Fruit fly (Drosophila melanogaster) whole organism, adult: ENCODE measurements around the gene CG3062.

Source experiments
- CG11617 ChIP-seq: fragments of 200-800 bp; sonication (Bioruptor generic); optimal IDR thresholded peaks from 2 replicates; lab custom pipeline; 2017; ENCODE audit warnings: mild to moderate bottlenecking, missing biosample characterization, missing genetic modification reagents, missing genetic modification characterization
- CG12768 ChIP-seq: fragments of 200-800 bp; sonication (Bioruptor generic); optimal IDR thresholded peaks from 2 replicates; lab custom pipeline; 2017; ENCODE audit warnings: missing biosample characterization, missing genetic modification characterization, mild to moderate bottlenecking, moderate library complexity, missing genetic modification reagents
- CG14711 ChIP-seq: fragments of 200-800 bp; sonication (Bioruptor generic); optimal IDR thresholded peaks from 2 replicates; lab custom pipeline; 2018; ENCODE audit warnings: missing biosample characterization, mild to moderate bottlenecking, missing genetic modification characterization, moderate library complexity
- CG1620 ChIP-seq: fragments of 200-800 bp; sonication (Bioruptor generic); optimal IDR thresholded peaks from 2 replicates; lab custom pipeline; 2016; ENCODE audit warnings: missing biosample characterization, missing genetic modification characterization
- CG33017 ChIP-seq: fragments of 200-800 bp; sonication (Bioruptor generic); optimal IDR thresholded peaks from 2 replicates; lab custom pipeline; 2018; ENCODE audit warnings: missing biosample characterization, mild to moderate bottlenecking, missing genetic modification characterization, moderate library complexity
- CG5204 ChIP-seq: fragments of 200-800 bp; sonication (Bioruptor generic); optimal IDR thresholded peaks from 2 replicates; lab custom pipeline; 2016; ENCODE audit warnings: missing biosample characterization, missing genetic modification characterization
- CG7045 ChIP-seq: fragments of 200-800 bp; sonication (Bioruptor generic); optimal IDR thresholded peaks from 2 replicates; lab custom pipeline; 2017; ENCODE audit warnings: missing biosample characterization, mild to moderate bottlenecking, missing genetic modification characterization
- CG7101 ChIP-seq: fragments of 200-800 bp; sonication (Bioruptor generic); optimal IDR thresholded peaks from 2 replicates; lab custom pipeline; 2018; ENCODE audit warnings: missing biosample characterization, mild to moderate bottlenecking, missing genetic modification characterization, moderate library complexity
- Clk ChIP-seq: fragments of 200-800 bp; sonication (Bioruptor generic); optimal IDR thresholded peaks from 2 replicates; lab custom pipeline; 2017; ENCODE audit warnings: missing biosample characterization, missing genetic modification characterization
- Crg-1 ChIP-seq: fragments of 200-800 bp; sonication (Bioruptor generic); optimal IDR thresholded peaks from 2 replicates; lab custom pipeline; 2016; ENCODE audit warnings: missing biosample characterization, missing genetic modification characterization
- Hr96 ChIP-seq: fragments of 200-800 bp; sonication (Bioruptor generic); optimal IDR thresholded peaks from 2 replicates; lab custom pipeline; 2016; ENCODE audit warnings: missing biosample characterization, missing genetic modification characterization
- Mnt ChIP-seq: fragments of 200-800 bp; sonication (Bioruptor generic); optimal IDR thresholded peaks from 2 replicates; lab custom pipeline; 2016; ENCODE audit warnings: missing biosample characterization, mild to moderate bottlenecking, missing genetic modification characterization
- bab1 ChIP-seq: fragments of 200-800 bp; sonication (Bioruptor generic); optimal IDR thresholded peaks from 3 replicates; lab custom pipeline; 2019; ENCODE audit warnings: missing biosample characterization, mild to moderate bottlenecking, missing genetic modification characterization, moderate library complexity
- cic ChIP-seq: fragments of 200-800 bp; sonication (Bioruptor generic); optimal IDR thresholded peaks from 2 replicates; lab custom pipeline; 2017; ENCODE audit warnings: missing biosample characterization, mild to moderate bottlenecking, missing genetic modification characterization, moderate library complexity
- cnc ChIP-seq, 2 experiments: fragments of >200 bp; optimal IDR thresholded peaks; 2 replicates each; lab custom pipeline; 2017
- kay ChIP-seq: fragments of 200-800 bp; sonication (Bioruptor generic); peaks from one replicate; lab custom pipeline; 2016; ENCODE audit warnings: missing biosample characterization, missing genetic modification characterization, borderline replicate concordance
- ovo ChIP-seq: fragments of 200-800 bp; sonication (Bioruptor generic); optimal IDR thresholded peaks from 2 replicates; lab custom pipeline; 2016; ENCODE audit warnings: missing biosample characterization, missing genetic modification characterization
- pad ChIP-seq: fragments of 200-800 bp; sonication (Bioruptor generic); optimal IDR thresholded peaks from 3 replicates; lab custom pipeline; 2017; ENCODE audit warnings: missing biosample characterization, missing genetic modification characterization, mild to moderate bottlenecking, moderate library complexity, missing genetic modification reagents
- tj ChIP-seq: fragments of 200-800 bp; sonication (Bioruptor generic); optimal IDR thresholded peaks from 3 replicates; lab custom pipeline; 2017; ENCODE audit warnings: missing biosample characterization, mild to moderate bottlenecking, missing genetic modification characterization, moderate library complexity
- toe ChIP-seq: fragments of 200-800 bp; sonication (Bioruptor generic); optimal IDR thresholded peaks from 2 replicates; lab custom pipeline; 2016; ENCODE audit warnings: missing biosample characterization, missing genetic modification characterization

Gene CG3062

dm6 chrX:4666650-4667360 lies 22.1 kb upstream of the CG3062 start, which contains the start of gene CG3009:
Gene CG3009 (minus strand): TSS chrX:4666700.
- peak; percentile 19 for TF ChIP-seq cic (GFP tag; lab: Kevin White, UChicago)
- TF ChIP-seq CG11617 (GFP tag; lab: Kevin White, UChicago) = peak; percentile 90
- peak; percentile 96 for TF ChIP-seq Hr96 (GFP tag; lab: Kevin White, UChicago)
- TF ChIP-seq CG33017 (tag; lab: Kevin White, UChicago) = peak; percentile 83
- peak; percentile 79 for TF ChIP-seq toe (GFP tag; lab: Kevin White, UChicago)
- peak; percentile 95 for TF ChIP-seq bab1 (GFP tag; lab: Kevin White, UChicago)
- peak; percentile 91 for TF ChIP-seq CG7045
- peak; percentile 92 for TF ChIP-seq CG7101 (tag; lab: Kevin White, UChicago)
- TF ChIP-seq tj (GFP tag; lab: Kevin White, UChicago) = peak; percentile 77
- TF ChIP-seq Clk = peak; percentile 86
- TF ChIP-seq Crg-1 (GFP tag; lab: Kevin White, UChicago) = peak; percentile 78
- peak; percentile 87 for TF ChIP-seq CG1620
- TF ChIP-seq CG14711 (tag; lab: Kevin White, UChicago) = peak; percentile 86
- TF ChIP-seq pad (GFP tag; lab: Kevin White, UChicago) = peak; percentile 80
- peak; percentile 93 for TF ChIP-seq CG12768 (GFP tag; lab: Kevin White, UChicago)
- peak; percentile 89 for TF ChIP-seq Mnt (GFP tag; lab: Kevin White, UChicago)
- TF ChIP-seq kay (GFP tag; lab: Kevin White, UChicago) = peak; percentile 60
- TF ChIP-seq CG5204 (GFP tag; lab: Kevin White, UChicago) = peak; percentile 86
- peak; percentile 86 for TF ChIP-seq ovo
- TF ChIP-seq cnc (optimal IDR thresholded peaks at IDR 0.05; lab: Kevin White, UChicago) = no peak

- TF ChIP-seq CG7101 (tag; lab: Kevin White, UChicago) = no peak
- TF ChIP-seq Hr96 (GFP tag; lab: Kevin White, UChicago) = no peak
- no peak for TF ChIP-seq CG12768 (GFP tag; lab: Kevin White, UChicago)
- TF ChIP-seq toe (GFP tag; lab: Kevin White, UChicago) = no peak
- TF ChIP-seq bab1 (GFP tag; lab: Kevin White, UChicago) = no peak
Observed at dm6 chrX:4664107-4664506, 19.4 kb upstream of the CG3062 start.

- no peak for TF ChIP-seq Clk
- no peak for TF ChIP-seq CG5204 (GFP tag; lab: Kevin White, UChicago)
- no peak for TF ChIP-seq cic (GFP tag; lab: Kevin White, UChicago)
- TF ChIP-seq toe (GFP tag; lab: Kevin White, UChicago) = no peak
- no peak for TF ChIP-seq Crg-1 (GFP tag; lab: Kevin White, UChicago)
- no peak for TF ChIP-seq CG33017 (tag; lab: Kevin White, UChicago)
- no peak for TF ChIP-seq CG11617 (GFP tag; lab: Kevin White, UChicago)
- no peak for TF ChIP-seq cnc (optimal IDR thresholded peaks at IDR 0.05; lab: Kevin White, UChicago)
- TF ChIP-seq tj (GFP tag; lab: Kevin White, UChicago) = no peak
- no peak for TF ChIP-seq CG12768 (GFP tag; lab: Kevin White, UChicago)
- no peak for TF ChIP-seq ovo
- TF ChIP-seq kay (GFP tag; lab: Kevin White, UChicago) = no peak
- no peak for TF ChIP-seq CG7101 (tag; lab: Kevin White, UChicago)
- no peak for TF ChIP-seq bab1 (GFP tag; lab: Kevin White, UChicago)
- no peak for TF ChIP-seq CG14711 (tag; lab: Kevin White, UChicago)
- TF ChIP-seq Hr96 (GFP tag; lab: Kevin White, UChicago) = no peak
- no peak for TF ChIP-seq Mnt (GFP tag; lab: Kevin White, UChicago)
Observed at dm6 chrX:4660642-4661252, 16.1 kb upstream of the CG3062 start.

DNA sequence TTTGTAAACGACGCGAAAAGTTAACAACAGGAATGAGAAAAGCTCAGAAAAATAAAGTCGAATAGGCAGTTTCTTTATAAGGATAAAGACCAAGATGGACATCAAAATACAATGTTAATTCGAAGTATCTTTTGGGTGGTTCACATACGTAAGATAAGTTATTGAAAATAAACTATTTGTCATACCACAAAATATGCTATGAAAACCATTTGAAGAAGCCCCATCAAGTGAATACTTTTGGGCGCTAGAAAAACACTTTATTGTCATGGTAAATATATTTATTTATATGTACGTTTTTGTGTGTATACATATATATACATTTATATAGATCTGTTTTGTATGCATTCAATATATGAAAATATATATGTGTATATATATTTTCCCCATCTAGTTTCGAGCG lies 13.2 kb upstream of the CG3062 start:
- TF ChIP-seq bab1 (GFP tag; lab: Kevin White, UChicago) (peak; percentile 13), toe (GFP tag; lab: Kevin White, UChicago) (no peak), tj (GFP tag; lab: Kevin White, UChicago) (no peak)

DNA sequence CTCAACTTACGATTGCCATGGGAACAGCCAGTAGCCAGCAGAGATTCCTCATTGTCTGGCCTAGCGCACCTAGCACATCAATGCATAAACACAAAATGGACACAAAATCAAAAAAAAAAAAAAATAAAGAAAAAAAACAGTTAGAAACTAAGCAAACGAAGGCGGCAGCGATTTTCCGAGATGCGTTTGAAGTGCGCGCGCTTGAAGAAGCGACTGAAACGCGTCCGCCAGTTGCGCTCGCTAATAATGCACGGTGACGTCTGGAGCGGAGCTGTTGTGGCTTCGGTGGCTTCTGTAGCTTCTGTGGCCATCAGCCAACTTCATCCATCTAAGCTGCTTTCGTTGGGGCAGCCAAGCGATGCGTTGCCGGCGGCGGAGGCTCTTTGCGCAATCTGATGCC lies 9.7 kb upstream of the CG3062 start, which contains the start of gene CG15473:
Gene CG15473, minus strand, starts transcription at position 101 of the 400 bp plus-strand sequence.
- TF ChIP-seq Hr96 (GFP tag; lab: Kevin White, UChicago) (no peak), Crg-1 (GFP tag; lab: Kevin White, UChicago) (no peak), bab1 (GFP tag; lab: Kevin White, UChicago) (no peak), Clk (no peak), cic (GFP tag; lab: Kevin White, UChicago) (no peak), pad (GFP tag; lab: Kevin White, UChicago) (no peak)

dm6 chrX:4649751-4650150 lies 5.1 kb upstream of the CG3062 start, which contains the start of the genes Cbp80 and Torsin:
Gene Cbp80 (plus strand): TSS chrX:4650015.
Gene Torsin (minus strand): TSS chrX:4650032.
- TF ChIP-seq Mnt (GFP tag; lab: Kevin White, UChicago) = peak; percentile 23
- TF ChIP-seq CG5204 (GFP tag; lab: Kevin White, UChicago) = no peak
- no peak for TF ChIP-seq ovo
- no peak for TF ChIP-seq pad (GFP tag; lab: Kevin White, UChicago)
- peak; percentile 86 for TF ChIP-seq tj (GFP tag; lab: Kevin White, UChicago)
- TF ChIP-seq Crg-1 (GFP tag; lab: Kevin White, UChicago) = no peak
- TF ChIP-seq CG12768 (GFP tag; lab: Kevin White, UChicago) = no peak
- no peak for TF ChIP-seq cnc (optimal IDR thresholded peaks at IDR 0.05; lab: Kevin White, UChicago)
- TF ChIP-seq Clk = no peak
- TF ChIP-seq Hr96 (GFP tag; lab: Kevin White, UChicago) = no peak
- no peak for TF ChIP-seq kay (GFP tag; lab: Kevin White, UChicago)
- no peak for TF ChIP-seq cic (GFP tag; lab: Kevin White, UChicago)
- no peak for TF ChIP-seq toe (GFP tag; lab: Kevin White, UChicago)
- TF ChIP-seq bab1 (GFP tag; lab: Kevin White, UChicago) = peak; percentile 63
- no peak for TF ChIP-seq CG7045
- TF ChIP-seq CG14711 (tag; lab: Kevin White, UChicago) = peak; percentile 5
- TF ChIP-seq CG1620 = peak; percentile 3
- no peak for TF ChIP-seq CG7101 (tag; lab: Kevin White, UChicago)
- peak; percentile 28 for TF ChIP-seq CG11617 (GFP tag; lab: Kevin White, UChicago)
- TF ChIP-seq CG33017 (tag; lab: Kevin White, UChicago) = no peak
